Fruit fly (Drosophila melanogaster) whole organism, embryonic: ENCODE results near the gene CG31928.

Experiments
- Awh ChIP-seq: fragments of 200-800 bp; sonication (Bioruptor generic); IDR thresholded peaks from 2 replicates; pipeline ENCODE4, ENCODE4 v1.3.6; 2022; ENCODE audit warnings: missing biosample characterization, missing genetic modification characterization
- CG17802 ChIP-seq: fragments of 200-800 bp; sonication (Bioruptor generic); optimal IDR thresholded peaks from 2 replicates; lab custom pipeline; 2018; ENCODE audit warnings: missing biosample characterization, mild to moderate bottlenecking, missing genetic modification characterization, moderate library complexity
- Xrp1 ChIP-seq: fragments of 200-800 bp; sonication (Bioruptor generic); IDR thresholded peaks from 2 replicates; pipeline ENCODE4 v1.3.6; 2022; ENCODE audit warnings: missing biosample characterization, missing genetic modification characterization
- ap ChIP-seq: fragments of 200-800 bp; sonication (Bioruptor generic); IDR thresholded peaks from 2 replicates; pipeline ENCODE4 v1.3.6; 2022; ENCODE audit warnings: missing biosample characterization, missing genetic modification characterization
- psq ChIP-seq: fragments of 200-800 bp; sonication (Bioruptor generic); optimal IDR thresholded peaks from 2 replicates; lab custom pipeline; 2017; ENCODE audit warnings: missing biosample characterization, missing genetic modification characterization

- TF ChIP-seq CG17802 (tag; lab: Kevin White, UChicago) (no peak), psq (GFP tag; lab: Kevin White, UChicago) (no peak), Awh (GFP tag; lab: Robert Waterston, UW) (no peak), ap (no peak), Xrp1 (GFP tag; lab: Robert Waterston, UW) (no peak)
Observed at dm6 chr2L:1518022-1518421, 25.9 kb downstream of the CG31928 start, which contains the start of gene halo.
